Worm (Caenorhabditis elegans) whole organism, L2 larva: ENCODE data around the gene F52H2.15.

Source experiments
- C34F6.9 ChIP-seq: fragments of 150-350 bp; optimal IDR thresholded peaks from 2 replicates; lab custom pipeline; 2014; ENCODE audit warnings: missing biosample characterization, missing genetic modification characterization
- F13H6.1 ChIP-seq: sonication (generic microtip); optimal IDR thresholded peaks from 2 replicates; lab custom pipeline; 2016; ENCODE audit warnings: missing genetic modification characterization, missing compliant biosample characterization
- Y55F3AM.14 ChIP-seq: fragments of 200-800 bp; sonication (Bioruptor generic); optimal IDR thresholded peaks from 2 replicates; lab custom pipeline; 2018; ENCODE audit warnings: mild to moderate bottlenecking, missing genetic modification characterization, missing compliant biosample characterization
- ZK546.5 ChIP-seq: sonication (generic microtip); optimal IDR thresholded peaks from 2 replicates; lab custom pipeline; 2017; ENCODE audit warnings: missing biosample characterization, missing genetic modification characterization
- alr-1 ChIP-seq: fragments of 150-350 bp; optimal IDR thresholded peaks from 2 replicates; lab custom pipeline; 2014; ENCODE audit warnings: missing biosample characterization, missing genetic modification characterization
- ceh-16 ChIP-seq: fragments of 150-350 bp; optimal IDR thresholded peaks from 2 replicates; lab custom pipeline; 2014; ENCODE audit warnings: missing biosample characterization, missing genetic modification characterization
- crh-2 ChIP-seq: sonication (generic microtip); optimal IDR thresholded peaks from 2 replicates; lab custom pipeline; 2017; ENCODE audit warnings: missing biosample characterization, missing genetic modification characterization
- dmd-4 ChIP-seq: sonication (generic microtip); optimal IDR thresholded peaks from 2 replicates; lab custom pipeline; 2017; ENCODE audit warnings: missing biosample characterization, missing genetic modification characterization
- egl-27 ChIP-seq: sonication (generic microtip); optimal IDR thresholded peaks from 3 replicates; lab custom pipeline; 2017; ENCODE audit warnings: missing biosample characterization, missing genetic modification reagents, missing genetic modification characterization
- elt-1 ChIP-seq: fragments of 150-350 bp; optimal IDR thresholded peaks from 2 replicates; lab custom pipeline; 2014; ENCODE audit warnings: missing biosample characterization, missing genetic modification characterization
- elt-3 ChIP-seq: sonication (generic microtip); optimal IDR thresholded peaks from 2 replicates; lab custom pipeline; 2017; ENCODE audit warnings: missing biosample characterization, missing genetic modification characterization
- fos-1 ChIP-seq: fragments of 150-350 bp; optimal IDR thresholded peaks from 2 replicates; lab custom pipeline; 2014; ENCODE audit warnings: missing biosample characterization, missing genetic modification characterization
- gmeb-1 ChIP-seq: fragments of 150-350 bp; optimal IDR thresholded peaks from 2 replicates; lab custom pipeline; 2014; ENCODE audit warnings: missing biosample characterization, missing genetic modification characterization
- lin-11 ChIP-seq: fragments of 150-350 bp; sonication (generic microtip); optimal IDR thresholded peaks from 2 replicates; lab custom pipeline; 2014; ENCODE audit warnings: missing biosample characterization, missing genetic modification characterization, inconsistent platforms, mixed read lengths
- lin-13 ChIP-seq: fragments of 150-350 bp; optimal IDR thresholded peaks from 2 replicates; lab custom pipeline; 2014; ENCODE audit warnings: missing biosample characterization, missing genetic modification reagents, missing genetic modification characterization
- lin-39 ChIP-seq: fragments of 150-350 bp; optimal IDR thresholded peaks from 2 replicates; lab custom pipeline; 2014; ENCODE audit warnings: missing biosample characterization, missing genetic modification reagents, missing genetic modification characterization
- lsy-2 ChIP-seq, 2 experiments: fragments of 150-350 bp in 1 of 2; sonication (generic microtip) in 1 of 2; optimal IDR thresholded peaks; 2 replicates each; lab custom pipeline; 2014 to 2017; ENCODE audit warnings: missing biosample characterization in 2 of 2, missing genetic modification characterization in 2 of 2
- mbf-1 ChIP-seq: sonication (generic microtip); optimal IDR thresholded peaks from 2 replicates; lab custom pipeline; 2017; ENCODE audit warnings: missing biosample characterization, missing genetic modification characterization
- mdl-1 ChIP-seq, 2 experiments: fragments of 150-350 bp in 1 of 2; sonication (generic microtip) in 1 of 2; optimal IDR thresholded peaks; 2 replicates each; lab custom pipeline; 2017; ENCODE audit warnings: missing biosample characterization in 2 of 2, missing genetic modification characterization in 2 of 2
- nhr-10 ChIP-seq: sonication (generic microtip); optimal IDR thresholded peaks from 2 replicates; lab custom pipeline; 2017; ENCODE audit warnings: missing biosample characterization, missing genetic modification characterization
- nhr-12 ChIP-seq: fragments of 150-350 bp; optimal IDR thresholded peaks from 2 replicates; lab custom pipeline; 2014; ENCODE audit warnings: missing biosample characterization, missing genetic modification characterization
- nhr-129 ChIP-seq: fragments of 150-350 bp; optimal IDR thresholded peaks from 2 replicates; lab custom pipeline; 2014; ENCODE audit warnings: missing biosample characterization, missing genetic modification characterization
- nhr-21 ChIP-seq: fragments of 150-350 bp; optimal IDR thresholded peaks from 2 replicates; lab custom pipeline; 2014; ENCODE audit warnings: missing biosample characterization, missing genetic modification characterization
- nhr-23 ChIP-seq: fragments of 150-350 bp; optimal IDR thresholded peaks from 2 replicates; lab custom pipeline; 2014; ENCODE audit warnings: missing biosample characterization, missing genetic modification reagents, missing genetic modification characterization
- nhr-237 ChIP-seq: fragments of 150-350 bp; optimal IDR thresholded peaks from 2 replicates; lab custom pipeline; 2014; ENCODE audit warnings: missing biosample characterization, missing genetic modification characterization
- nhr-25 ChIP-seq: fragments of 150-350 bp; sonication (generic microtip); optimal IDR thresholded peaks from 3 replicates; lab custom pipeline; 2014; ENCODE audit warnings: missing biosample characterization, missing genetic modification characterization
- nhr-6 ChIP-seq: fragments of 150-350 bp; optimal IDR thresholded peaks from 2 replicates; lab custom pipeline; 2014; ENCODE audit warnings: missing biosample characterization, missing genetic modification characterization
- nhr-77 ChIP-seq: fragments of 150-350 bp; optimal IDR thresholded peaks from 2 replicates; lab custom pipeline; 2014; ENCODE audit warnings: missing biosample characterization, missing genetic modification characterization
- peb-1 ChIP-seq: fragments of 150-350 bp; optimal IDR thresholded peaks from 2 replicates; lab custom pipeline; 2014; ENCODE audit warnings: missing biosample characterization, missing genetic modification characterization
- sem-4 ChIP-seq: fragments of 150-350 bp; optimal IDR thresholded peaks from 2 replicates; lab custom pipeline; 2014; ENCODE audit warnings: missing biosample characterization, missing genetic modification reagents, missing genetic modification characterization
- skn-1 ChIP-seq: sonication (generic microtip); optimal IDR thresholded peaks from 2 replicates; lab custom pipeline; 2017; ENCODE audit warnings: missing biosample characterization, missing genetic modification characterization
- sma-3 ChIP-seq: sonication (generic microtip); optimal IDR thresholded peaks from 2 replicates; lab custom pipeline; 2016; ENCODE audit warnings: missing genetic modification reagents, missing genetic modification characterization, missing compliant biosample characterization
- sma-9 ChIP-seq, 2 experiments: fragments of 150-350 bp in 1 of 2; sonication (generic microtip) in 1 of 2; optimal IDR thresholded peaks; 2 replicates each; lab custom pipeline; 2014 to 2016; ENCODE audit warnings: missing genetic modification characterization in 2 of 2, mild to moderate bottlenecking in 1 of 2, missing biosample characterization in 1 of 2, missing compliant biosample characterization in 1 of 2, missing genetic modification reagents in 1 of 2, moderate library complexity in 1 of 2
- snpc-4 ChIP-seq: fragments of 150-350 bp; optimal IDR thresholded peaks from 2 replicates; lab custom pipeline; 2014; ENCODE audit warnings: missing biosample characterization, missing genetic modification characterization
- unc-39 ChIP-seq: fragments of 150-350 bp; optimal IDR thresholded peaks from 2 replicates; lab custom pipeline; 2014; ENCODE audit warnings: missing biosample characterization, missing genetic modification characterization
- unc-55 ChIP-seq: fragments of 150-350 bp; sonication (generic microtip); optimal IDR thresholded peaks from 3 replicates; lab custom pipeline; 2014; ENCODE audit warnings: missing biosample characterization, missing genetic modification reagents, missing genetic modification characterization
- unc-62 ChIP-seq: fragments of 150-350 bp; optimal IDR thresholded peaks from 2 replicates; lab custom pipeline; 2014; ENCODE audit warnings: missing biosample characterization, missing genetic modification reagents, missing genetic modification characterization
- zag-1 ChIP-seq: fragments of 150-350 bp; optimal IDR thresholded peaks from 2 replicates; lab custom pipeline; 2014; ENCODE audit warnings: missing biosample characterization, missing genetic modification characterization
- ztf-1 ChIP-seq: fragments of 200-800 bp; sonication (Bioruptor generic); conservative IDR thresholded peaks from 2 replicates; pipeline ENCODE4 v1.3.6; 2022; ENCODE audit warnings: missing genetic modification characterization, missing compliant biosample characterization
- ztf-11 ChIP-seq: sonication (generic microtip); optimal IDR thresholded peaks from 2 replicates; lab custom pipeline; 2017; ENCODE audit warnings: missing biosample characterization, missing genetic modification characterization
- ztf-4 ChIP-seq: fragments of 150-350 bp; optimal IDR thresholded peaks from 2 replicates; lab custom pipeline; 2014; ENCODE audit warnings: missing biosample characterization, missing genetic modification characterization

F52H2.15 gene

ce11 chrX:2572646-2573149 lies 7.5 kb downstream of the F52H2.15 start, which contains the start of the genes ccd-5 and F52H2.1:
ccd-5 (minus strand) TSS chrX:2572653.
F52H2.1 (plus strand) TSS chrX:2573099.
- TF ChIP-seq unc-55 (GFP tag; lab: Kevin White, UChicago) (peak; percentile 59), lsy-2 (tag; optimal IDR thresholded peaks at IDR 0.05; lab: Kevin White, UChicago) (peak in 1 of 2 experiments; percentile 24), unc-39 (tag; lab: Kevin White, UChicago) (no peak), fos-1 (no peak), nhr-10 (tag; lab: Kevin White, UChicago) (no peak), nhr-12 (tag; lab: Kevin White, UChicago) (no peak), C34F6.9 (tag; lab: Kevin White, UChicago) (peak; percentile 25), sma-3 (no peak), nhr-25 (tag; lab: Kevin White, UChicago) (no peak), sma-9 (GFP tag; optimal IDR thresholded peaks at IDR 0.05; lab: Kevin White, UChicago) (peak; percentile 23), sma-9 (tag; optimal IDR thresholded peaks at IDR 0.05; lab: Kevin White, UChicago) (no peak), nhr-129 (tag; lab: Kevin White, UChicago) (peak; percentile 18), elt-3 (tag; lab: Kevin White, UChicago) (no peak), snpc-4 (tag; lab: Kevin White, UChicago) (no peak)

DNA sequence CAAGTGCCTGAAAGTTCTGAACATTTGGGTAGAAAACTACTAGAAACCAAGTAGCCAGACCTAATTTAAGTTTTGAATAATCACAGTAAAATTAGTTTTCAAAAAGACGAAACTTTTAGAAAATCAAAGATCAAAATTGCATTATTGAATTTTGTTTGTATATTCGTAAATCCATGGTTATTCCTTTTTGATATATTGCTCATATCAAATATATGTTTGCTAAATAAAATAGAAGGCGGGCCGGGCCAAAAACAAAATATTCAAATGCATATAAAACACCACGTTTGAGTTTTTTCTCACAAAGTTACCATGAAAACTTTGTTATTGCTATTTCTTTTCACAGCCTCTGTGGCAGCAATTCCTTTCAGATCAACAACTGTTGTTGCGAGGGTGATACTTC lies 12.3 kb downstream of the F52H2.15 start, which contains the start of gene ttr-42:
Gene ttr-42, plus strand, starts transcription at position 301 of the 400 bp plus-strand sequence.
- TF ChIP-seq nhr-6 (tag; lab: Kevin White, UChicago) (no peak), nhr-23 (tag; lab: Kevin White, UChicago) (no peak), gmeb-1 (tag; lab: Kevin White, UChicago) (no peak), nhr-25 (tag; lab: Kevin White, UChicago) (no peak), unc-55 (GFP tag; lab: Kevin White, UChicago) (no peak), nhr-12 (tag; lab: Kevin White, UChicago) (no peak), ztf-11 (no peak), ceh-16 (tag; lab: Kevin White, UChicago) (no peak), ZK546.5 (tag; lab: Kevin White, UChicago) (no peak)
- TF ChIP-seq, all 48 proteins: peak for 0

ce11 chrX:2580524-2580981 lies 15.4 kb downstream of the F52H2.15 start, which contains the start of gene H01M10.1:
H01M10.1 (minus strand) TSS chrX:2580574.
- no peak for TF ChIP-seq zag-1
- TF ChIP-seq snpc-4 (tag; lab: Kevin White, UChicago): no peak
- no peak for TF ChIP-seq Y55F3AM.14 (GFP tag; lab: Kevin White, UChicago)
- no peak for TF ChIP-seq mdl-1 (tag; optimal IDR thresholded peaks at IDR 0.05; lab: Kevin White, UChicago)
- TF ChIP-seq alr-1 (tag; lab: Kevin White, UChicago): no peak
- no peak for TF ChIP-seq elt-1 (tag; lab: Kevin White, UChicago)
- no peak for TF ChIP-seq egl-27 (tag; lab: Kevin White, UChicago)
- TF ChIP-seq nhr-10 (tag; lab: Kevin White, UChicago): no peak
- peak; percentile 21 for TF ChIP-seq F13H6.1 (tag; lab: Kevin White, UChicago)
- no peak for TF ChIP-seq lin-39 (tag; lab: Kevin White, UChicago)
- no peak for TF ChIP-seq ztf-4 (tag; lab: Kevin White, UChicago)
- TF ChIP-seq nhr-21: no peak
- TF ChIP-seq nhr-129 (tag; lab: Kevin White, UChicago): no peak
- TF ChIP-seq unc-55 (GFP tag; lab: Kevin White, UChicago): no peak
- no peak for TF ChIP-seq mbf-1 (tag; lab: Kevin White, UChicago)
- no peak for TF ChIP-seq nhr-237 (tag; lab: Kevin White, UChicago)
- TF ChIP-seq fos-1: peak; percentile 76
- no peak for TF ChIP-seq sem-4 (tag; lab: Kevin White, UChicago)
- TF ChIP-seq nhr-77 (tag; lab: Kevin White, UChicago): no peak
- no peak for TF ChIP-seq ztf-11
- no peak for TF ChIP-seq ceh-16 (tag; lab: Kevin White, UChicago)
- TF ChIP-seq C34F6.9 (tag; lab: Kevin White, UChicago): no peak
- no peak for TF ChIP-seq ztf-1 (GFP tag; lab: Robert Waterston, UW)
- no peak for TF ChIP-seq lin-11 (tag; lab: Kevin White, UChicago)
- no peak for TF ChIP-seq sma-3
- no peak for TF ChIP-seq dmd-4
- TF ChIP-seq unc-62 (GFP tag; lab: Kevin White, UChicago): no peak
- peak; percentile 66 for TF ChIP-seq sma-9 (GFP tag; optimal IDR thresholded peaks at IDR 0.05; lab: Kevin White, UChicago)
- no peak for TF ChIP-seq sma-9 (tag; optimal IDR thresholded peaks at IDR 0.05; lab: Kevin White, UChicago)
- no peak for TF ChIP-seq skn-1 (tag; lab: Kevin White, UChicago)
- no peak for TF ChIP-seq peb-1 (tag; lab: Kevin White, UChicago)
- no peak for TF ChIP-seq ZK546.5 (tag; lab: Kevin White, UChicago)
- no peak for TF ChIP-seq lin-13
- no peak for TF ChIP-seq lsy-2 (tag; optimal IDR thresholded peaks at IDR 0.05; lab: Kevin White, UChicago)
- TF ChIP-seq unc-39 (tag; lab: Kevin White, UChicago): no peak
- TF ChIP-seq crh-2: peak; percentile 66
- peak; percentile 45 for TF ChIP-seq gmeb-1 (tag; lab: Kevin White, UChicago)
